Worm (Caenorhabditis elegans) whole organism, midembryonic: ENCODE data around the gene glct-6.

Source experiments
- T22C8.4 ChIP-seq: fragments of 200-800 bp; sonication (Bioruptor generic); IDR thresholded peaks from 2 replicates; pipeline ENCODE4 v1.3.6; 2022; ENCODE audit warnings: missing genetic modification characterization, missing compliant biosample characterization
- cog-1 ChIP-seq: sonication (generic microtip); optimal IDR thresholded peaks from 2 replicates; lab custom pipeline; 2016; ENCODE audit warnings: missing genetic modification characterization, missing compliant biosample characterization
- flt-1 ChIP-seq: fragments of 200-800 bp; sonication (Bioruptor generic); IDR thresholded peaks from 2 replicates; pipeline ENCODE4 v1.3.6; 2022; ENCODE audit warnings: missing genetic modification characterization, missing compliant biosample characterization
- klf-2 ChIP-seq: fragments of 200-800 bp; sonication (Bioruptor generic); conservative IDR thresholded peaks from 2 replicates; pipeline ENCODE4 v1.3.6; 2022; ENCODE audit warnings: missing genetic modification reagents, missing genetic modification characterization, missing compliant biosample characterization
- med-1 ChIP-seq: sonication (generic microtip); optimal IDR thresholded peaks from 2 replicates; lab custom pipeline; 2017; ENCODE audit warnings: missing genetic modification characterization, mild to moderate bottlenecking, missing compliant biosample characterization, antibody characterized with exemption, missing genetic modification reagents; ENCODE audit not compliant: insufficient read depth
- ref-1 ChIP-seq: fragments of 200-800 bp; sonication (Bioruptor generic); conservative IDR thresholded peaks from 2 replicates; pipeline ENCODE4 v1.3.6; 2022; ENCODE audit warnings: missing genetic modification reagents, missing genetic modification characterization, missing compliant biosample characterization
- ztf-23 ChIP-seq: fragments of 200-800 bp; sonication (Bioruptor generic); IDR thresholded peaks from 2 replicates; pipeline ENCODE4 v1.3.6; 2022; ENCODE audit warnings: missing genetic modification reagents, missing genetic modification characterization, missing compliant biosample characterization
- ztf-29 ChIP-seq: fragments of 200-800 bp; sonication (Bioruptor generic); IDR thresholded peaks from 2 replicates; pipeline ENCODE4 v1.3.6; 2022; ENCODE audit warnings: missing genetic modification reagents, missing genetic modification characterization, missing compliant biosample characterization

DNA sequence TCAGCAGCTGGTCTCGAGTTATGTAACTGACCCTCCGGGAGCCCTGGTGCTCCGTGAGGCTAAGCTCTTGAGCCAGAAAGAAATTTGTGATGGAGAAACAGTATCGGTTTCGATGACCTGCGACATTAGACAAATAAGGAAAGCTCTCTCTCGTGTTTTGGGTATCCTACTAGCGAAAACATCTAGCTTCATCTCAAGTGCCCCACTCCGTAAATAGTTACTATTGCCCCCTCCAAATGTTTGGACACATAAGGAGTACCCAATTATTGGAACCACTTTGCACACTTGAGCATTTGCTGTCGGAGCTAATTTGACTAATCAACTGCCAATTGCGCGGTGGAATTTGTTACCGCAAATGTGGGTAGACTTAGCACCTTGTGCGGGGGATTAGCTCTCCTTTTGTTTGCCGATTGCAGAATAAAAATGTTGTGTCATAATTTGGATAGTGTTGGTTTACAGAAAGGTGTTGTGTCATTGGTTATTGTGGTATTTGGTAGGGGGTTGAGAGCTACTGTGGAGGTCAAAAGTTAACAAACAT lies 19.9 kb upstream of the glct-6 start:
- no peak for TF ChIP-seq flt-1
- TF ChIP-seq ref-1 (GFP tag; lab: Robert Waterston, UW): no peak
- no peak for TF ChIP-seq T22C8.4 (GFP tag; lab: Robert Waterston, UW)
- TF ChIP-seq cog-1: no peak
- TF ChIP-seq med-1 (GFP tag; lab: Kevin White, UChicago): no peak
- no peak for TF ChIP-seq klf-2 (GFP tag; lab: Robert Waterston, UW)
- no peak for TF ChIP-seq ztf-23 (GFP tag; lab: Robert Waterston, UW)
- TF ChIP-seq ztf-29: no peak
